Worm (Caenorhabditis elegans): ENCODE measurements around the gene F49C5.10.

- TF ChIP-seq unc-62 (GFP tag; optimal IDR thresholded peaks at IDR 0.05) (no peak), sem-4 (tag; optimal IDR thresholded peaks at IDR 0.05) (no peak), nhr-10 (tag; optimal IDR thresholded peaks at IDR 0.05) (no peak), nhr-11 (tag; optimal IDR thresholded peaks at IDR 0.05) (no peak), lsy-2 (tag; optimal IDR thresholded peaks at IDR 0.05) (no peak), nhr-12 (tag; optimal IDR thresholded peaks at IDR 0.05) (no peak), ceh-82 (tag; optimal IDR thresholded peaks at IDR 0.05) (no peak), elt-3 (tag; optimal IDR thresholded peaks at IDR 0.05) (no peak), zag-1 (tag; optimal IDR thresholded peaks at IDR 0.05) (no peak)
Measured at ce11 chrII:12507038-12507437, 39.5 kb upstream of the F49C5.10 start, which contains the start of gene srh-68.
